Fruit fly (Drosophila melanogaster): ENCODE measurements around the gene Keap1.

Keap1 gene

DNA sequence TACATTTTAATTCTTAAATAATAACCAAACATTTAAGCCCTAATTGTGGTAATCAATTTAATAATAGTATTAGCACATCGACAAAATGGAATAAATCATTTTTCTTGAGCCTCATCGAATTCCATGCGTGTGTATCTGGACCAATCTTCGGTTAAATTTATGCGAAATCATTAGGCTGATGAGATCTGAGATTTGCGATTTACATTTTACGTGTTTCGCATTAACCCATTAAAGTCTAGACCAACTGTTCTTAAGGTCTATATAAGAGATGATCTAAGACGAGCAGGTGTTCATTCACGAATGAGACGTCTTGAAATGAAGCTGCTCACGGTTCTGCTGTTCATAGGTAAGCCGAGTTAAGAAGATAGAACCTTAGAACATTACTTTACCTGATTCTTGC, 48.2 kb downstream of the Keap1 start, which contains the start of gene CG31268:
Gene CG31268 (plus strand): TSS at position 301 of the 400 bp plus-strand sequence.
- no peak for TF ChIP-seq rn (GFP tag; IDR thresholded peaks at IDR 0.05)
- no peak for TF ChIP-seq CG32121 (GFP tag; IDR thresholded peaks at IDR 0.05)
- no peak for TF ChIP-seq fd96Ca (GFP tag; IDR thresholded peaks at IDR 0.05)
- no peak for TF ChIP-seq CG34367 (tag; optimal IDR thresholded peaks at IDR 0.05)
- no peak for TF ChIP-seq Ets98B (GFP tag; IDR thresholded peaks at IDR 0.05)

DNA sequence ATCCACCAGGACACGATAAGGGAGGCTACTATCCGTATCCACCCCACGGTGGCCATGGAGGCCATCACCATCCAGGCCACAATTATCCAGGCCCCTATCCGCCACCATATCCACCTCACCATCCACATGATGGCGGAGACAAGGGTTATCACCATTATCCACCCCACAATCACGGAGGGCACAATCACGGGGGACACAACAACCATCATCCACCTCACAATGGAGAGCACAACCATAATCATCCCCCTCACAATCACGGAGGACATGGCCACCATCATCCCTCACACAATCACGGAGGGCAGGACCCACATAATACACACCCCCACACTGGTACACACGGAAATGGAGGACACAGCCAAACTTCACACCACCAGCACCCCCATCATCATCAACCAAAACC, 49.9 kb downstream of the Keap1 start:
- TF ChIP-seq D1 (tag; optimal IDR thresholded peaks at IDR 0.05) (no peak), CG13204 (GFP tag; optimal IDR thresholded peaks at IDR 0.05) (no peak), CG14655 (GFP tag; optimal IDR thresholded peaks at IDR 0.05) (no peak), CG4496 (GFP tag; IDR thresholded peaks at IDR 0.05) (no peak), CG15710 (tag; optimal IDR thresholded peaks at IDR 0.05) (no peak), rn (GFP tag; IDR thresholded peaks at IDR 0.05) (no peak), CG8301 (tag; optimal IDR thresholded peaks at IDR 0.05) (no peak), gl (tag; optimal IDR thresholded peaks at IDR 0.05) (no peak), Pif1A (GFP tag; optimal IDR thresholded peaks at IDR 0.05) (no peak), CG17806 (tag; optimal IDR thresholded peaks at IDR 0.05) (no peak), CG8159 (tag; optimal IDR thresholded peaks at IDR 0.05) (no peak), CG34367 (tag; optimal IDR thresholded peaks at IDR 0.05) (no peak), fd96Ca (GFP tag; IDR thresholded peaks at IDR 0.05) (no peak), CG9948 (tag; optimal IDR thresholded peaks at IDR 0.05) (no peak), CG10348 (GFP tag; IDR thresholded peaks at IDR 0.05) (no peak), Pif1B (GFP tag; optimal IDR thresholded peaks at IDR 0.05) (no peak), EcR (GFP tag; optimal IDR thresholded peaks at IDR 0.05) (no peak), Snoo (tag; optimal IDR thresholded peaks at IDR 0.05) (no peak)

DNA sequence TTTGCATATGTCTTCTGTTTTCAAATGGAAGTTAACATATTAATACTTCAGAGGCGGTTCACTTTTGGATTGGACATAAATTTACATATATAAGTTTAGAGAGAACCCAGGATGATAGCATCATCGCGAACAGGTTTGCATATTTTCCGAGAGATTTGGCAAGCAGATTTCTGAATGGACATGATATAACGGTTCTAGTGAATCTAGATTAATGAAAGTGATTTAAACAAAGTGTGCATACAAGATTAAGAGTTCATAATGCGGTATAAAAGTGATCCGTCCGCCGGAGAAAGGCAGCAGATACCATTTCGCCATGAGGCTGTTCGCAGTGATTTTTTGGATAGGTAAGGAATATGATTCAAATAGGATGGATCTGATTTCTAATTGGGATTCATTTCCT, 51.4 kb downstream of the Keap1 start, which contains the start of gene CG5225:
Gene CG5225 (plus strand): TSS at position 301 of the 400 bp plus-strand sequence.
- TF ChIP-seq CG32121 (GFP tag; IDR thresholded peaks at IDR 0.05), result no peak
- no peak for TF ChIP-seq Pif1A (GFP tag; optimal IDR thresholded peaks at IDR 0.05)
- no peak for TF ChIP-seq Ets98B (GFP tag; IDR thresholded peaks at IDR 0.05)
- no peak for TF ChIP-seq CG17806 (tag; optimal IDR thresholded peaks at IDR 0.05)
- TF ChIP-seq Snoo (tag; optimal IDR thresholded peaks at IDR 0.05), result no peak
- TF ChIP-seq D1 (tag; optimal IDR thresholded peaks at IDR 0.05), result no peak
- no peak for TF ChIP-seq CG8159 (tag; optimal IDR thresholded peaks at IDR 0.05)
- no peak for TF ChIP-seq CG9948 (tag; optimal IDR thresholded peaks at IDR 0.05)
- TF ChIP-seq CG15710 (tag; optimal IDR thresholded peaks at IDR 0.05), result no peak
- no peak for TF ChIP-seq CG34367 (tag; optimal IDR thresholded peaks at IDR 0.05)
- no peak for TF ChIP-seq CG12605 (GFP tag; IDR thresholded peaks at IDR 0.05)
